Fruit fly (Drosophila melanogaster) whole organism, adult: ENCODE measurements around the gene Tie.

Experiments
- CG11617 ChIP-seq: fragments of 200-800 bp; sonication (Bioruptor generic); optimal IDR thresholded peaks from 2 replicates; lab custom pipeline; 2017; ENCODE audit warnings: mild to moderate bottlenecking, missing biosample characterization, missing genetic modification reagents, missing genetic modification characterization
- CG12768 ChIP-seq: fragments of 200-800 bp; sonication (Bioruptor generic); optimal IDR thresholded peaks from 2 replicates; lab custom pipeline; 2017; ENCODE audit warnings: missing biosample characterization, missing genetic modification characterization, mild to moderate bottlenecking, moderate library complexity, missing genetic modification reagents
- CG14711 ChIP-seq: fragments of 200-800 bp; sonication (Bioruptor generic); optimal IDR thresholded peaks from 2 replicates; lab custom pipeline; 2018; ENCODE audit warnings: missing biosample characterization, mild to moderate bottlenecking, missing genetic modification characterization, moderate library complexity
- CG1620 ChIP-seq: fragments of 200-800 bp; sonication (Bioruptor generic); optimal IDR thresholded peaks from 2 replicates; lab custom pipeline; 2016; ENCODE audit warnings: missing biosample characterization, missing genetic modification characterization
- CG33017 ChIP-seq: fragments of 200-800 bp; sonication (Bioruptor generic); optimal IDR thresholded peaks from 2 replicates; lab custom pipeline; 2018; ENCODE audit warnings: missing biosample characterization, mild to moderate bottlenecking, missing genetic modification characterization, moderate library complexity
- CG5204 ChIP-seq: fragments of 200-800 bp; sonication (Bioruptor generic); optimal IDR thresholded peaks from 2 replicates; lab custom pipeline; 2016; ENCODE audit warnings: missing biosample characterization, missing genetic modification characterization
- CG7045 ChIP-seq: fragments of 200-800 bp; sonication (Bioruptor generic); optimal IDR thresholded peaks from 2 replicates; lab custom pipeline; 2017; ENCODE audit warnings: missing biosample characterization, mild to moderate bottlenecking, missing genetic modification characterization
- CG7101 ChIP-seq: fragments of 200-800 bp; sonication (Bioruptor generic); optimal IDR thresholded peaks from 2 replicates; lab custom pipeline; 2018; ENCODE audit warnings: missing biosample characterization, mild to moderate bottlenecking, missing genetic modification characterization, moderate library complexity
- Clk ChIP-seq: fragments of 200-800 bp; sonication (Bioruptor generic); optimal IDR thresholded peaks from 2 replicates; lab custom pipeline; 2017; ENCODE audit warnings: missing biosample characterization, missing genetic modification characterization
- Crg-1 ChIP-seq: fragments of 200-800 bp; sonication (Bioruptor generic); optimal IDR thresholded peaks from 2 replicates; lab custom pipeline; 2016; ENCODE audit warnings: missing biosample characterization, missing genetic modification characterization
- Hr96 ChIP-seq: fragments of 200-800 bp; sonication (Bioruptor generic); optimal IDR thresholded peaks from 2 replicates; lab custom pipeline; 2016; ENCODE audit warnings: missing biosample characterization, missing genetic modification characterization
- Mnt ChIP-seq: fragments of 200-800 bp; sonication (Bioruptor generic); optimal IDR thresholded peaks from 2 replicates; lab custom pipeline; 2016; ENCODE audit warnings: missing biosample characterization, mild to moderate bottlenecking, missing genetic modification characterization
- bab1 ChIP-seq: fragments of 200-800 bp; sonication (Bioruptor generic); optimal IDR thresholded peaks from 3 replicates; lab custom pipeline; 2019; ENCODE audit warnings: missing biosample characterization, mild to moderate bottlenecking, missing genetic modification characterization, moderate library complexity
- cic ChIP-seq: fragments of 200-800 bp; sonication (Bioruptor generic); optimal IDR thresholded peaks from 2 replicates; lab custom pipeline; 2017; ENCODE audit warnings: missing biosample characterization, mild to moderate bottlenecking, missing genetic modification characterization, moderate library complexity
- cnc ChIP-seq, 2 experiments: fragments of >200 bp; optimal IDR thresholded peaks; 2 replicates each; lab custom pipeline; 2017
- kay ChIP-seq: fragments of 200-800 bp; sonication (Bioruptor generic); peaks from one replicate; lab custom pipeline; 2016; ENCODE audit warnings: missing biosample characterization, missing genetic modification characterization, borderline replicate concordance
- ovo ChIP-seq: fragments of 200-800 bp; sonication (Bioruptor generic); optimal IDR thresholded peaks from 2 replicates; lab custom pipeline; 2016; ENCODE audit warnings: missing biosample characterization, missing genetic modification characterization
- pad ChIP-seq: fragments of 200-800 bp; sonication (Bioruptor generic); optimal IDR thresholded peaks from 3 replicates; lab custom pipeline; 2017; ENCODE audit warnings: missing biosample characterization, missing genetic modification characterization, mild to moderate bottlenecking, moderate library complexity, missing genetic modification reagents
- tj ChIP-seq: fragments of 200-800 bp; sonication (Bioruptor generic); optimal IDR thresholded peaks from 3 replicates; lab custom pipeline; 2017; ENCODE audit warnings: missing biosample characterization, mild to moderate bottlenecking, missing genetic modification characterization, moderate library complexity
- toe ChIP-seq: fragments of 200-800 bp; sonication (Bioruptor generic); optimal IDR thresholded peaks from 2 replicates; lab custom pipeline; 2016; ENCODE audit warnings: missing biosample characterization, missing genetic modification characterization

Tie gene

DNA sequence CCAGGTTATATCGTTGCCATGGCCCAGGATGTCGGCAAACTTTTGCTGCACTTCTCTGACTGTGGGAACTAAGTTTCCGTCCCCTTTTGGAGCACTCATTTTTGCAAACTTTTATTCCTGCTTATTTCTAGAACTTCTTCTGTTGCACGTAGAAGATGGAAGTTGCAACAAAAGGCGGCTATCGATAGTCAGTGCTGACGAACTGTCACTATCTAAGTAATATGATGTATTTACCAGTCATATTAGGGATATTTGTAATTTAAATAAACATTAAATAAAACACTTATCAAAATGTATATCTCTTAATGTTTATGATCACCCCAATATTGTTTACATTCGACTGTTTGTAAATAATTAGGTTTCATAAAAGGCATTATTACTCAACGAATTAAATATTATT is 9.1 kb upstream of the Tie start, which contains the start of gene CG32243:
Gene CG32243 (minus strand): TSS at position 175 of the 400 bp plus-strand sequence.
- TF ChIP-seq Hr96 (GFP tag; lab: Kevin White, UChicago) (no peak), kay (GFP tag; lab: Kevin White, UChicago) (peak; percentile 7)

DNA sequence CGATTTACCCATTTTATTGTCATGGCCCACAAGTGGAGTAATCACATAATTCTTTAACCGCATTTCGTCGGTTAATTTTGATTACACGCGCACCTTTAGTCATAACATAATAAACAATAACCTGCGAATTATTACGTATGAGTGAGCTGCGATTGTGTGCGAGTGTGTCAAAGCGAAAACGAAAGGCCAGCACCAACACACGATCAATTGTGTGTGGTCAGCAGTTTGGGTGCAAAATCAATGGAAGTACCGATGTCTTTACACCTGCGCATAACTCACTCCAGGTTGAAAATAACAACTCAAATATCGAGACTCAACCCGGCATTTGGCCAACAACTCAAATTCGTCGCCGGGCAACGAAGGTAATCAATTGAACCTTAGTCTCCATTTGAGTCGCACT is 2.5 kb upstream of the Tie start:
- TF ChIP-seq CG33017 (no peak), tj (GFP tag; lab: Kevin White, UChicago) (peak; percentile 88), bab1 (no peak)

DNA sequence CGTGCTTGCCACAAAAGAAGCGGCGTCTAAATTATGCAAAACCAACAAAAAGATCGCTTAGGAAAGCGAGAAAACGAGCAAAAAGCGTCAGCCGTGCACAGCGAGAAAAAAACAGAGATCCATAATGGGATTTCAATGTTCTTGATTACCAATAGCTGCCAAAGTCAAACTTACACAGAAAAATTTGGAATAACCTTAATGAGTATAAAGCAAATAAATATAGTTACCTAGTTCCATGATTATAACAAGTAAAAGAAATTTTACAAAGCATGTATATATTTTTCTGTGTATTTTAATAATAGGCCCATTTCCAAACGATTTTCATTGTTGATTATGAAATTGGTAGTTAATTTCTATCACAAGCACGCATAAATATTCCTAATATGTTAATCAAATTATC is 2.0 kb upstream of the Tie start:
- no peak for TF ChIP-seq CG12768 (GFP tag; lab: Kevin White, UChicago)
- no peak for TF ChIP-seq pad (GFP tag; lab: Kevin White, UChicago)
- TF ChIP-seq CG1620 (GFP tag; lab: Kevin White, UChicago) = no peak
- TF ChIP-seq CG5204 (GFP tag; lab: Kevin White, UChicago) = no peak
- TF ChIP-seq CG7101 (tag; lab: Kevin White, UChicago) = no peak
- no peak for TF ChIP-seq kay (GFP tag; lab: Kevin White, UChicago)
- TF ChIP-seq Mnt = no peak
- no peak for TF ChIP-seq tj (GFP tag; lab: Kevin White, UChicago)
- TF ChIP-seq CG7045 = no peak
- no peak for TF ChIP-seq ovo
- no peak for TF ChIP-seq CG14711 (tag; lab: Kevin White, UChicago)

DNA sequence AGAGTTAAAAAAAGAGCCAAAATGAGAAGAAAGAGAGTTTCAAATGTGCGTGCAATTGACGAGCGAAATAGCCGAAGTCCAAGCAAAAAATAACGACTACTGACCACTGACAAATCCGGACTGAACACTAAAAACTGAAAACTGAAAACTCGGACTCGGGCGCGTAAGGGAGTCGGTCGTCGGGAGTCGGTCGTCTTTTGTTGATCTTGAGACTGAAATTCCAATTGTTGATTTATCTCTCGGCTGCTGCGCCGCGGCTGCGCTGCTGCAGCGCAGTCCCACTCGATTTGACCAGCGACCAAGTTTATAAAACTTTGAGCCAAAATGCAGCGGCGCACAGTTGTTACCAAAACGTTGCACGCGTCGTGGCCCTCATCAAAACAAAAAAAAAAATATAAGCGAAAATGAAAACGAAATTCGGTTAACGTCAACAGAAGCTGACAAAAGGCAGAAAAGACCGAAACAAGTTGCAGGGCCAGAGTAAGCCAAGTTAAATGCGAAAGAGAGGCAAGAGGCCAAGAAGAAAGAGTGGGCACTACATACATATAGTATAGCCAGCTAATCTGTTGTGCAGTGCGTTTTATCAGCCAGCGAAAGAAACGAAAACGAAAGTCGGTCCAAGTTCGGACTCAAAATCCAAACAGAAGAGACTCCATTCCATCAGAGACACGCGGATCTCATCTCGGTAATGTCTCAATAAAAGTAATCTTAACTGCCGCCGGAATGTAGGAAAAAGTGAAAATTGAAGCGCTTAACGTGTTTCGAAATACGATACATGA is 1.1 kb upstream of the Tie start, which contains the start of gene CG11353:
Gene CG11353 (plus strand): TSS at position 330 of the 779 bp plus-strand sequence.
- TF ChIP-seq ovo = no peak
- no peak for TF ChIP-seq toe (GFP tag; lab: Kevin White, UChicago)
- peak; percentile 30 for TF ChIP-seq tj (GFP tag; lab: Kevin White, UChicago)
- peak; percentile 44 for TF ChIP-seq kay (GFP tag; lab: Kevin White, UChicago)
- TF ChIP-seq Mnt = no peak
- TF ChIP-seq Crg-1 (GFP tag; lab: Kevin White, UChicago) = no peak
- TF ChIP-seq cnc (optimal IDR thresholded peaks at IDR 0.05; lab: Kevin White, UChicago) = no peak
- TF ChIP-seq CG7045 = no peak
- no peak for TF ChIP-seq CG7101 (tag; lab: Kevin White, UChicago)
- TF ChIP-seq CG14711 (tag; lab: Kevin White, UChicago) = no peak
- TF ChIP-seq Hr96 (GFP tag; lab: Kevin White, UChicago) = no peak

DNA sequence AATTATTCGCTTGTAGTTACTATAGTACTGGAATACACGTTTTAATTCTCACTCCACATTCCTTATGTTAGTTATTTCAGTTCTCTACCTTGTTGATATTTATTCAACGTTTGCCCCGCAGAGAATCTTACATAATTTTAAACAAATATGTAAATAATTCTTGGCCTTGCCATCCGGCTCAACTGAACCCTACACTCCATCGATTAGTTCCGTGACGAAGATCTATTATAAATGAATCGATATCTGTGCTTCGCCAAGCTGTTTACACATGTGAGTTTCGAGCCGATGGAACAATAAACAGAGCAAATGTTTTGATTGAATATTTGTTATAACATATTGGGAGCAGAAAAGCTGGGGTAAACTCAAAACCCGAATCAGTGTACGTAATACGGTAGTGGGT is 10.1 kb downstream of the Tie start:
- TF ChIP-seq Clk (GFP tag; lab: Kevin White, UChicago) (no peak), toe (GFP tag; lab: Kevin White, UChicago) (no peak), CG7045 (no peak), CG7101 (tag; lab: Kevin White, UChicago) (no peak), cnc (optimal IDR thresholded peaks at IDR 0.05; lab: Kevin White, UChicago) (no peak), ovo (no peak), bab1 (no peak), CG14711 (tag; lab: Kevin White, UChicago) (no peak), CG12768 (GFP tag; lab: Kevin White, UChicago) (no peak), CG1620 (GFP tag; lab: Kevin White, UChicago) (no peak), CG33017 (no peak), CG11617 (GFP tag; lab: Kevin White, UChicago) (no peak), Crg-1 (GFP tag; lab: Kevin White, UChicago) (no peak), CG5204 (GFP tag; lab: Kevin White, UChicago) (no peak)

DNA sequence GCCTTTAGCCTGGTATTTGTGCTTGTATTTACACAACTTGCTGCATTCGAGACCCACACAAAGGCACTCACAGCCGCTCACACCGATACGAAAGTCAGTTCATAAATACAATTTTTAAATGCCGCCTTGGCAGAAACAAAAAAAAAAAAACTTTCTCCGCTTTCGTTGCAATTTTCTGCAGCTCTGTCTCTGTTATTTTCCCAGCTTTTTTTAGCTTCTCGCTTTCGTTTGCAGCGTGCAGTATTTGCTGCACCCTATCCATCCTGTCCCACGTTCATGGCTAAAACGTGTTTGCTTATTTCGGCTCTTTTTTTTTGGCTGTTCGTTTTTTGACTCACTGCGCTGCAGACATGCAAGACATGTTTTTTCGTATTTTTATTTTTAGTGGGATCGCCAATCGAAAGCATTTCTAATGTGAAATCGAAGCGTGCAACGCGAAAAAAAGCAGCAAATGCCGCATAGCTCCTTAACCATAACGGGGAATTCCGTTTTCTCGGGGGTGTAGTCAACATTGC is 12.5 kb downstream of the Tie start:
- no peak for TF ChIP-seq Clk (GFP tag; lab: Kevin White, UChicago)
- no peak for TF ChIP-seq CG12768 (GFP tag; lab: Kevin White, UChicago)
- no peak for TF ChIP-seq CG7045
- no peak for TF ChIP-seq bab1
- TF ChIP-seq pad (GFP tag; lab: Kevin White, UChicago) = no peak
- no peak for TF ChIP-seq cnc (optimal IDR thresholded peaks at IDR 0.05; lab: Kevin White, UChicago)
- no peak for TF ChIP-seq Crg-1 (GFP tag; lab: Kevin White, UChicago)
- no peak for TF ChIP-seq CG33017
- TF ChIP-seq CG7101 (tag; lab: Kevin White, UChicago) = no peak
- TF ChIP-seq cic = no peak

DNA sequence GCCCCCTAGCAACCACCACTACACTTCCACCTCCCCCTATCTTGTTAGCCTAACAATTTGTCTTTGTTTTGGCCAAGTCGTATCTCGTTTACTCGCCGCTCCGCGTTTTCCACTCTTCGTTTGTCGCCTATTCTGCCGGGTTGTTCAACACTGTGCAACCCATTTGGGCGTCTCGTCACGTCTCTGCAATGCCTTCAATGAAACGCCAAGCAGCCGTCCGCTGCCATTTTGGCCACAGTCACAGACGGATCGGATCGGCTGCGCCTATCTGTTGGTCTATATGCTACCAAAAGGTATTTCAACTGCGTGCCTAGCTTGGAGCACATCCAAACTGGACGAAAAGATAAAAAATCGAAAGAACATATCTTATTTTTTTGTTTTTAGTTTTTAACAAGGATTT is 15.6 kb downstream of the Tie start:
- no peak for TF ChIP-seq kay (GFP tag; lab: Kevin White, UChicago)
- no peak for TF ChIP-seq Hr96 (GFP tag; lab: Kevin White, UChicago)
- no peak for TF ChIP-seq CG7101 (tag; lab: Kevin White, UChicago)
- TF ChIP-seq CG33017 = no peak
- no peak for TF ChIP-seq cnc (optimal IDR thresholded peaks at IDR 0.05; lab: Kevin White, UChicago)
- no peak for TF ChIP-seq Clk (GFP tag; lab: Kevin White, UChicago)
- TF ChIP-seq CG14711 (tag; lab: Kevin White, UChicago) = no peak
- TF ChIP-seq toe (GFP tag; lab: Kevin White, UChicago) = no peak
- no peak for TF ChIP-seq CG11617 (GFP tag; lab: Kevin White, UChicago)
- no peak for TF ChIP-seq Mnt
- TF ChIP-seq ovo = no peak
